Worm (Caenorhabditis elegans): ENCODE measurements around the gene F10E9.2.

F10E9.2 gene

ce11 chrIII:8310239-8311057 lies 2.0 kb upstream of the F10E9.2 start, which contains the start of gene F10E9.3:
F10E9.3 (plus strand) TSS chrIII:8311007.
- TF ChIP-seq unc-130 (GFP tag; optimal IDR thresholded peaks at IDR 0.05): no peak
- TF ChIP-seq F33H1.4 (GFP tag; IDR thresholded peaks at IDR 0.05): 0 out of 2 replicates have a peak, but pooled peaks have one; percentile 12

ce11 chrIII:8318488-8318887 lies 6.0 kb downstream of the F10E9.2 start, which contains the start of gene sas-4:
sas-4 (minus strand) TSS chrIII:8318588.
- no peak for TF ChIP-seq tbp1 (GFP tag; optimal IDR thresholded peaks at IDR 0.05)
- no peak for TF ChIP-seq hrde-1 (tag; optimal IDR thresholded peaks at IDR 0.05; ENCODE audit: borderline replicate concordance)
- TF ChIP-seq lin-35 (GFP tag; optimal IDR thresholded peaks at IDR 0.05): no peak
- TF ChIP-seq Y95B8A.8 (GFP tag; IDR thresholded peaks at IDR 0.05): no peak
- no peak for TF ChIP-seq ceh-40 (GFP tag; IDR thresholded peaks at IDR 0.05)
- TF ChIP-seq chd-7 (tag; optimal IDR thresholded peaks at IDR 0.05): no peak
- TF ChIP-seq efl-1 (GFP tag; optimal IDR thresholded peaks at IDR 0.05): no peak
- no peak for TF ChIP-seq somi-1 (GFP tag; optimal IDR thresholded peaks at IDR 0.05)
- TF ChIP-seq let-607 (tag; optimal IDR thresholded peaks at IDR 0.05): no peak
- no peak for TF ChIP-seq ztf-6 (GFP tag; IDR thresholded peaks at IDR 0.05)
- no peak for TF ChIP-seq repo-1 (tag; optimal IDR thresholded peaks at IDR 0.05)
- TF ChIP-seq madf-10 (tag; optimal IDR thresholded peaks at IDR 0.05): no peak
- no peak for TF ChIP-seq ceh-79 (tag; optimal IDR thresholded peaks at IDR 0.05)
- TF ChIP-seq F49E8.2 (tag; optimal IDR thresholded peaks at IDR 0.05; ENCODE audit: insufficient read depth): no peak
- no peak for TF ChIP-seq him-1 (tag; optimal IDR thresholded peaks at IDR 0.05)
- no peak for TF ChIP-seq nhr-120 (GFP tag; IDR thresholded peaks at IDR 0.05)
- no peak for TF ChIP-seq lag-1 (GFP tag; IDR thresholded peaks at IDR 0.05)

- TF ChIP-seq unc-130 (GFP tag; optimal IDR thresholded peaks at IDR 0.05) (peak; percentile 89), ceh-100 (GFP tag; IDR thresholded peaks at IDR 0.05) (peak; percentile 56; the same call in 1 of the 2 replicates), ztf-3 (GFP tag; optimal IDR thresholded peaks at IDR 0.05) (no peak), Y95B8A.8 (GFP tag; IDR thresholded peaks at IDR 0.05) (peak; percentile 58; the same call in 1 of the 2 replicates), K12H6.12 (tag; optimal IDR thresholded peaks at IDR 0.05) (peak; percentile 57), Y53G8AR.9 (GFP tag; conservative IDR thresholded peaks at IDR 0.05) (peak; percentile 62; the same call in 1 of the 2 replicates), zfh-2 (GFP tag; conservative IDR thresholded peaks at IDR 0.05) (no peak), lin-54 (GFP tag; optimal IDR thresholded peaks at IDR 0.05) (peak; percentile 94), ztf-6 (GFP tag; IDR thresholded peaks at IDR 0.05) (peak; percentile 72; the same call in 1 of the 2 replicates), ceh-27 (GFP tag; optimal IDR thresholded peaks at IDR 0.05) (peak; percentile 95), sptf-2 (GFP tag; optimal IDR thresholded peaks at IDR 0.05) (no peak), ccch-3 (GFP tag; optimal IDR thresholded peaks at IDR 0.05) (no peak), repo-1 (tag; optimal IDR thresholded peaks at IDR 0.05) (no peak), bed-2 (GFP tag; IDR thresholded peaks at IDR 0.05) (peak; percentile 83; the same call in 1 of the 2 replicates), ama-1 (optimal IDR thresholded peaks at IDR 0.05) (no peak), ama-1 (GFP tag; optimal IDR thresholded peaks at IDR 0.05) (no peak), K11D2.4 (GFP tag; IDR thresholded peaks at IDR 0.05) (peak; percentile 58; the same call in 1 of the 2 replicates), attf-3 (GFP tag; conservative IDR thresholded peaks at IDR 0.05) (peak; percentile 73), madf-3 (GFP tag; IDR thresholded peaks at IDR 0.05) (peak; percentile 85; the same call in 1 of the 2 replicates), ztf-26 (tag; optimal IDR thresholded peaks at IDR 0.05) (no peak), atf-7 (tag; optimal IDR thresholded peaks at IDR 0.05) (no peak), hmg-1.2 (GFP tag; IDR thresholded peaks at IDR 0.05) (peak; percentile 96), madf-10 (tag; optimal IDR thresholded peaks at IDR 0.05) (peak; percentile 66), athp-1 (tag; optimal IDR thresholded peaks at IDR 0.05) (peak; percentile 76), C17E4.6 (GFP tag; IDR thresholded peaks at IDR 0.05) (0 out of 2 replicates have a peak, but pooled peaks have one; percentile 37), let-607 (tag; optimal IDR thresholded peaks at IDR 0.05) (peak in 1 of 2 experiments; percentile 33), F33H1.4 (GFP tag; IDR thresholded peaks at IDR 0.05) (peak; percentile 71), egrh-3 (GFP tag; IDR thresholded peaks at IDR 0.05) (0 out of 2 replicates have a peak, but pooled peaks have one; percentile 14), ceh-40 (GFP tag; IDR thresholded peaks at IDR 0.05) (0 out of 2 replicates have a peak, but pooled peaks have one; percentile 43), mcd-1 (GFP tag; IDR thresholded peaks at IDR 0.05) (peak; percentile 71), ztf-25 (GFP tag; IDR thresholded peaks at IDR 0.05) (0 out of 2 replicates have a peak, but pooled peaks have one; percentile 55)
Measured at ce11 chrIII:8319100-8319499, 6.6 kb downstream of the F10E9.2 start, which contains the start of gene F10E9.11. F10E9.11 (minus strand) TSS chrIII:8319260.
